Worm (Caenorhabditis elegans) whole organism, young adult: Measurements from ENCODE around the gene srj-54.

ENCODE experiments used
- C06A6.2 ChIP-seq: fragments of 200-800 bp; sonication (Bioruptor generic); conservative IDR thresholded peaks from 2 replicates; pipeline ENCODE4 v1.3.6; 2022; ENCODE audit warnings: missing genetic modification characterization, missing compliant biosample characterization
- F22D6.2 ChIP-seq: sonication (generic microtip); optimal IDR thresholded peaks from 2 replicates; lab custom pipeline; 2016; ENCODE audit warnings: mild to moderate bottlenecking, missing genetic modification characterization, missing compliant biosample characterization
- aptf-2 ChIP-seq: fragments of 200-800 bp; sonication (Bioruptor generic); conservative IDR thresholded peaks from 2 replicates; pipeline ENCODE4 v1.3.6; 2022; ENCODE audit warnings: missing genetic modification reagents, missing genetic modification characterization, missing compliant biosample characterization
- attf-5 ChIP-seq: fragments of 200-800 bp; sonication (Bioruptor generic); optimal IDR thresholded peaks from 2 replicates; lab custom pipeline; 2018; ENCODE audit warnings: mild to moderate bottlenecking, missing genetic modification characterization, missing compliant biosample characterization
- dpff-1 ChIP-seq: sonication (generic microtip); optimal IDR thresholded peaks from 2 replicates; lab custom pipeline; 2017; ENCODE audit warnings: mild to moderate bottlenecking, missing genetic modification characterization, missing compliant biosample characterization
- ets-4 ChIP-seq: fragments of 200-800 bp; sonication (Bioruptor generic); optimal IDR thresholded peaks from 2 replicates; lab custom pipeline; 2018; ENCODE audit warnings: mild to moderate bottlenecking, missing genetic modification characterization, missing compliant biosample characterization
- him-1 ChIP-seq: sonication (generic microtip); optimal IDR thresholded peaks from 2 replicates; lab custom pipeline; 2016; ENCODE audit warnings: missing genotype, missing genetic modification reagents, missing genetic modification characterization, missing compliant biosample characterization
- lsy-27 ChIP-seq: sonication (generic microtip); optimal IDR thresholded peaks from 2 replicates; lab custom pipeline; 2017; ENCODE audit warnings: missing genetic modification characterization, mild to moderate bottlenecking, missing compliant biosample characterization, antibody characterized with exemption, missing genotype, borderline replicate concordance; ENCODE audit not compliant: insufficient read depth
- madf-6 ChIP-seq: fragments of 200-800 bp; sonication (Bioruptor generic); IDR thresholded peaks from 2 replicates; pipeline ENCODE4 v1.3.6; 2022; ENCODE audit warnings: missing genetic modification reagents, missing genetic modification characterization, missing compliant biosample characterization
- mel-28 ChIP-seq: sonication (generic microtip); optimal IDR thresholded peaks from 2 replicates; lab custom pipeline; 2016; ENCODE audit warnings: borderline replicate concordance, mild to moderate bottlenecking, missing genetic modification characterization, missing compliant biosample characterization
- nfyb-1 ChIP-seq: fragments of 200-800 bp; sonication (Bioruptor generic); IDR thresholded peaks from 2 replicates; pipeline ENCODE4 v1.3.6; 2022; ENCODE audit warnings: missing genetic modification reagents, missing genetic modification characterization, missing compliant biosample characterization
- nhr-80 ChIP-seq: sonication (generic microtip); optimal IDR thresholded peaks from 2 replicates; lab custom pipeline; 2016; ENCODE audit warnings: missing genetic modification characterization, missing compliant biosample characterization
- sdz-38 ChIP-seq: sonication (generic microtip); optimal IDR thresholded peaks from 2 replicates; lab custom pipeline; 2016; ENCODE audit warnings: missing genotype, missing genetic modification characterization, missing compliant biosample characterization
- tlf-1 ChIP-seq: fragments of 200-800 bp; sonication (Bioruptor generic); optimal IDR thresholded peaks from 2 replicates; lab custom pipeline; 2018; ENCODE audit warnings: mild to moderate bottlenecking, missing genetic modification characterization, missing compliant biosample characterization

- TF ChIP-seq dpff-1 (tag; lab: Kevin White, UChicago) (no peak), C06A6.2 (GFP tag; lab: Robert Waterston, UW) (no peak), aptf-2 (no peak), attf-5 (GFP tag; lab: Kevin White, UChicago) (no peak), tlf-1 (GFP tag; lab: Kevin White, UChicago) (no peak), mel-28 (tag; lab: Kevin White, UChicago) (no peak), sdz-38 (tag; lab: Kevin White, UChicago) (no peak), lsy-27 (tag; lab: Kevin White, UChicago) (no peak), him-1 (tag; lab: Kevin White, UChicago) (no peak), nhr-80 (tag; lab: Kevin White, UChicago) (no peak), F22D6.2 (tag; lab: Kevin White, UChicago) (no peak), madf-6 (GFP tag; lab: Robert Waterston, UW) (no peak), nfyb-1 (GFP tag; lab: Robert Waterston, UW) (no peak), ets-4 (GFP tag; lab: Kevin White, UChicago) (no peak)
Observed at ce11 chrV:2896198-2896660, 36.6 kb upstream of the srj-54 start, which contains the start of gene pals-32.
